Fruit fly (Drosophila melanogaster): ENCODE results near the gene CG7601.

CG7601 gene

DNA sequence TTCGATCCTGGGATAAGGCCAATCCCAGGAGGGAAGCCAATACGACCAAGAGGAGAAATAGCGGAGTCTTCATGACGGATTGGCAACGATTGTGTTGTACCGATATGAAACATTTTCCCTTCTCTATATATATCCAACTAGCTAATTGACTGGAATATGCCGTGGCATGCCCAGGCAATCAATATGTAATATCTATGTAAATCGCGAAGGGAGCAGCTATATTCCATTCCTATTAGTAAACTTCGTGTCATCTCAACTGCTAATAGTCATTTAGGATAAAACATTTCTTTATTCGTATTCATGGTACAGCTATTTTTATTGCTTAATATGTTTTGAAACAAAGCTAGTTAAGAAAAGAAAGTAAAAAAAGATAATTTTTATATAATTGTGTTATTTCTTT is 21.3 kb downstream of the CG7601 start, which contains the start of gene Dup99B:
TSS of gene Dup99B (minus strand) at position 101 of the 400 bp plus-strand sequence.
- no peak for TF ChIP-seq noc (tag; optimal IDR thresholded peaks at IDR 0.05)

DNA sequence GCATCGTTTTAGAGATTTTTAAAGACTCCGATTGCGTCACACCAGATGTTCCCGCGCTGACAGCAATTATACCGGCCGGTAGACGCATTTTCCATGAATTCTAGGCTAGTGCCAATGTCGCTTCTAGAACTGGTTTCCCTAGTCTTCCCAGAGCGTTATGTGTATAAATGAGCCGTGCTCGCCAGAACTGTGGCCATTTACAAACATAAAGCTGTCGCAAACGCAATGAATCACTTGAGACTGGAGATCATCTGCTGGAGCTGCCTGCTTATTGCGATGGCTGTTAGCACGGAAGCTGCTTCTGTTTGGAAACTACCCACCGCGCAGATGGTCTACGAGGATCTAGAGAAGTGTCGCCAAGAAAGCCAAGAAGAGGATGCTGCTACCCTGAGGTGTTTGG is 22.2 kb downstream of the CG7601 start, which contains the start of gene Obp99d:
TSS of gene Obp99d (plus strand) at position 192 of the 400 bp plus-strand sequence.
- no peak for TF ChIP-seq noc (tag; optimal IDR thresholded peaks at IDR 0.05)

DNA sequence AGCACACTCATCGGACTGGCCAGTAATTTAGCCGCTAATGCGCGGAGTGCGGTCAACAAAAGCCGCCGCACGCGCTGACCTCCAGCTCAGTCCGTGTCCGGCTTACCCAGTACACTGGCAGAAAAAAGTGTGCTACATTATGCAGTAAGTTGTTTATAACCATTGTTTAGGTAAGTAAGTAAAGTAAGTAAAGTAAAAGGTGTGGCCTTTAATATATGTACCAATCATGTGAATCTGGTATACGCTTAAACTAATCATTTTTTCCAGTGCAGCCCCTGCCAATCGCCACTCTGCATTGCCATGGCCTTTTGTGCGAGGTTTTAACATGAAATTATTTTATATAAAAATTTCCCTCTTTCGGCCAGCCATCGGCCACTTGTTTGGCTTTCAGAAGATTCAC is 25.1 kb downstream of the CG7601 start:
- TF ChIP-seq noc (tag; optimal IDR thresholded peaks at IDR 0.05): no peak

- no peak for TF ChIP-seq noc (tag; optimal IDR thresholded peaks at IDR 0.05)
Measured at dm6 chr3R:29708322-29708721, 28.2 kb downstream of the CG7601 start.

dm6 chr3R:29707258-29707657 is 29.3 kb downstream of the CG7601 start:
- no peak for TF ChIP-seq noc (tag; optimal IDR thresholded peaks at IDR 0.05)

- no peak for TF ChIP-seq noc (tag; optimal IDR thresholded peaks at IDR 0.05)
Measured at dm6 chr3R:29705789-29706303, 30.7 kb downstream of the CG7601 start.

DNA sequence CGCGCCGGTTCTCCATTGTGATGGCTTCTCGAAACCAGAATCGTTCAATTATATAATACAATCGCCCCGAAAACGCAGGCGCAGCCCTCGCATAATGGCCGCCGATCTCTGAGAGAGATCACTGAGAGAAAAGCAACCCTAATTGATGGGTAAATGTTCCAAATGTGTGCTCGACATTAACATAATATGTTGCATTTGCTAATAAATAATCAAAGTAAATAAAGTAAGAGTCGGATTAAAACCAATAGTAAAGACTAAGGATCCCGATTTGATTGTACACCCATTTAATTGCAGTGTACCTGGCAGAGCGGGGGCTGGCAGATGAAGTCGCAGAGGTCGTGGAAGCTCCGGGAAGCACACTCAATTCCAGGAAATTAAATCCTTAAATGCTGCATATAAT is 32.0 kb downstream of the CG7601 start:
- no peak for TF ChIP-seq noc (tag; optimal IDR thresholded peaks at IDR 0.05)

DNA sequence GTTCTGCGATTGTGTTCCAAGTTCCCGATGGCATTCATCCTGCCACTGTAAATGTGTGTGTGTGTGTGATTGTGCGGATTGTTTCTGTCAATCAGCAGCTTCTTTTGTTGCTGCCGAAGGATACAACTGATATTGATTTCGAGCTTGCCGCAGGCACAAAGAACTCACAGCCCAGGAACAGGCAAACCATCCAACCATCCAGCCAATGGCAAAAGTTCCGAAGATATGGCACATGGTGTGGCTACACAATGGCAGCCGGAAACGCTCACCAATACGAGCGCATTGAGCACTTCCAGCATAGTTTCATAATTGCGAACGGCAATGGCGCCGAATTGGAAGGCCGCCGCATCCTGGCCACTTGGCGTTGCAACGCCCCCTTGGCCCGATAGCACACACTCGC is 34.8 kb downstream of the CG7601 start:
- no peak for TF ChIP-seq noc (tag; optimal IDR thresholded peaks at IDR 0.05)

dm6 chr3R:29699220-29699619 is 37.3 kb downstream of the CG7601 start:
- TF ChIP-seq noc (tag; optimal IDR thresholded peaks at IDR 0.05): no peak

dm6 chr3R:29697841-29698240 is 38.7 kb downstream of the CG7601 start:
- TF ChIP-seq noc (tag; optimal IDR thresholded peaks at IDR 0.05): no peak

DNA sequence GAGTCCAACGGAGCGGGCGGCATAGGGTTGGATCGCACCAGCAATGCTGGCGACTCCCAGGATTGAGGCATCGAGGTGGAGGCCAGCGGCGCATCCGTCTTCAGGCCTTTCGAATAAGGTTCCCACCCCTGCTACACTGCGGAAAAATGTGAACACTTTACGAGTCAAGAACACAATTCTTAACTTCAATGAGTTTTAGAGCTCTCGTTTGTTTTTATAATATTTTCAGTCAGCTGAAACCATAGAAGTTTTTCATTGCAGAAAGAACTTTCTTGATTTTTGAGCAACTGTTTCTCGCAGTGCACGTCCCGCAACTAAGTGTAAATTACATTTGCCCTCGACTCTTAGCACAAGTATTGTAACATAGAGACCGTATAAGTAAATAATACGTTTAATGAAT is 40.2 kb downstream of the CG7601 start:
- TF ChIP-seq noc (tag; optimal IDR thresholded peaks at IDR 0.05): no peak

DNA sequence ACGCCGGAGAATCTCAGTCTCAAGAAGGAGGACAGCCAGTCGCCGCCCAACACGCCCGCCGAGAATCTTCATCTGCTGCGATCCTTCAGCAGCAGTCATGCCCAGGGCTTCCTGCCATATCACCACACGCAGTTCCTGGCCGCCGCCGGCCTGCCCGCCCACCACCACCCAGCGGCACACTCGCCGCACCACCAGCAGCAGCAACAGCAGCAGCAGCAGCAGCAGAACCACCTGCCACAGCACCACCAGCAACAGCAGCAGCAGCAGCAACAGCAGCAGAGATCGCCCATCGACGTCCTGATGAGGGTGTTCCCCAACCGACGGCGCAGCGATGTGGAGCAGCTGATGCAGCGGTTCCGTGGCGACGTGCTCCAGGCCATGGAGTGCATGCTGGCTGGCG is 40.8 kb downstream of the CG7601 start:
- no peak for TF ChIP-seq noc (tag; optimal IDR thresholded peaks at IDR 0.05)

dm6 chr3R:29692009-29692641 is 44.4 kb downstream of the CG7601 start, which contains the start of gene dmrt99B:
Gene dmrt99B (plus strand): TSS chr3R:29692591.
- no peak for TF ChIP-seq noc (tag; optimal IDR thresholded peaks at IDR 0.05)

dm6 chr3R:29690960-29691527 is 45.5 kb downstream of the CG7601 start:
- TF ChIP-seq noc (tag; optimal IDR thresholded peaks at IDR 0.05): no peak

- no peak for TF ChIP-seq noc (tag; optimal IDR thresholded peaks at IDR 0.05)
Measured at dm6 chr3R:29690539-29690852, 46.0 kb downstream of the CG7601 start.

DNA sequence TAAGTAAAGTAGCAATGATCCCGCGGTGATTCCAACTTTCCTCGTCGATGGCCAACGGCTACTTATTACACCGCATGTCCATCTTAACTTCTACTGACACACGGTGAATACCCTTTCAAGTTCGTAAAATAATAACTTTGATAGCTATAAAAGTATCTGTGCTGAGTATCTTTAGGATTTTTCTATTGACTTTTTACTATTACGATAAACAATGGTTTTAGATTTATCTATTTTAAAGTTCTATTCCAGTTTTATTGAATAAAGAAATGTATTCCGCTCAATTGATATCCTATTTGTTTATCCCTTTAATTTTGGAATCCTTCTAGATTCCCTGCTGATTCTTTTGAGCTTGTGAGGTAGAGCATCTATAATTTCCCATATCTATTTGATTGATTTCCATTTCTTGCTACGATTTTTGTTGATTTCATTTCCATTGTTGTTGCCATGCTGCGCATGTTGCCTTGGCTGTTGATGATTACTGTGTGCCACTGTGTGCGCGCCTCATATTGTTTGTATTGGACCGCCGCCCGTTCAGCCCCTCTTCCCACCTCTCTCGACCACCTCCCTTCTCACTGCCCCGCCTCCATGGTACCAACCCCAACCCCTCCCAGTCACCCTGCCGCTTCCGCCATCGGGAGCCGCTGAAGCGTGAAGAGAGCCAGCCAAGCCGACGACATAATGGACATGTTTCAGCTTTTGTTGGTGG is 46.6 kb downstream of the CG7601 start:
- no peak for TF ChIP-seq noc (tag; optimal IDR thresholded peaks at IDR 0.05)

DNA sequence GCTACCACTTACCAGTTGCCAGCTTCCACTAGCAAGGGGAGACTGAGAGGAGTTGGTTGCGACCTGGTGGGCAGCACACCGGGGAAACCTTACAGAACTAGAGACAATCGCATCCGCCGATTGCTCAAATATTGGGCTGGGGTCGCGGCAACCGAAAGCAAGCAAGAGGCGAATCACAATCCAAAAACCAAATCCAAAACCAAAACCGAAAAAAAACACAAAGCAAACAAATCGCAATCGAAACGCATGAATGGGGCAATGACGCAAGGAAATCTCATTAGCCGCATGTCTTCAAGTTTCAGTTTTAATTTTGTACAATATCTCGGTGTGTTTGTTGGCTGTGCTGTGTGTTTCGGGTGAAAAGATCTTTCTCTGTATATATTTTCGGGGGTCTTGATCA is 47.3 kb downstream of the CG7601 start, which contains the start of gene Obp99c:
TSS of gene Obp99c (minus strand) at position 101 of the 400 bp plus-strand sequence.
- TF ChIP-seq noc (tag; optimal IDR thresholded peaks at IDR 0.05): no peak
